Fruit fly (Drosophila melanogaster) Kc167 (cell line): ENCODE data around the gene bdwf.

ENCODE experiments used
- Myc ChIP-seq: fragments of >200 bp; optimal IDR thresholded peaks from 2 replicates; lab custom pipeline; 2017; ENCODE audit warnings: missing external identifiers
- Sin3A ChIP-seq: fragments of >200 bp; optimal IDR thresholded peaks from 2 replicates; lab custom pipeline; 2018; ENCODE audit warnings: missing external identifiers
- h ChIP-seq: fragments of >200 bp; optimal IDR thresholded peaks from 3 replicates; lab custom pipeline; 2018; ENCODE audit warnings: missing external identifiers
- insv ChIP-seq: fragments of >200 bp; optimal IDR thresholded peaks from 3 replicates; lab custom pipeline; 2018; ENCODE audit warnings: missing external identifiers
- psq ChIP-seq: fragments of >200 bp; optimal IDR thresholded peaks from 2 replicates; lab custom pipeline; 2017; ENCODE audit warnings: missing external identifiers
- ttk ChIP-seq: sonication (Bioruptor generic); optimal IDR thresholded peaks from 2 replicates; lab custom pipeline; 2017; ENCODE audit warnings: missing external identifiers

The bdwf gene

DNA sequence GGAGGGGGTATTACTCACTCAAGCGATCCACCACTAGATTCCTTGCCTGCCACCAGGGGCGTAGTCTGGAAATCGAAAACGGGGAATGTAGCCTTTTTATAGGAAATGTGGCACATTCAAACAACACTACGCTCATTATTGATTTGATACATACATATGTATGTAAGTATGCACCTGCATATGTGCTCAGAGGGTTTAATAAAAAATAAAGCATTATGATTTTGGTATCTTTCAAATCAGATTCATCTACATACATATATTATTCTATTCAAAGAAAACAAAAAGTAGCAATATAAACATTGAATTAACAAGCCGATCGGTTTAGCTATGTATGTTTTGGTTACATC is 13.9 kb upstream of the bdwf start:
- TF ChIP-seq psq (lab: Kevin White, UChicago) (no peak), Sin3A (no peak)

DNA sequence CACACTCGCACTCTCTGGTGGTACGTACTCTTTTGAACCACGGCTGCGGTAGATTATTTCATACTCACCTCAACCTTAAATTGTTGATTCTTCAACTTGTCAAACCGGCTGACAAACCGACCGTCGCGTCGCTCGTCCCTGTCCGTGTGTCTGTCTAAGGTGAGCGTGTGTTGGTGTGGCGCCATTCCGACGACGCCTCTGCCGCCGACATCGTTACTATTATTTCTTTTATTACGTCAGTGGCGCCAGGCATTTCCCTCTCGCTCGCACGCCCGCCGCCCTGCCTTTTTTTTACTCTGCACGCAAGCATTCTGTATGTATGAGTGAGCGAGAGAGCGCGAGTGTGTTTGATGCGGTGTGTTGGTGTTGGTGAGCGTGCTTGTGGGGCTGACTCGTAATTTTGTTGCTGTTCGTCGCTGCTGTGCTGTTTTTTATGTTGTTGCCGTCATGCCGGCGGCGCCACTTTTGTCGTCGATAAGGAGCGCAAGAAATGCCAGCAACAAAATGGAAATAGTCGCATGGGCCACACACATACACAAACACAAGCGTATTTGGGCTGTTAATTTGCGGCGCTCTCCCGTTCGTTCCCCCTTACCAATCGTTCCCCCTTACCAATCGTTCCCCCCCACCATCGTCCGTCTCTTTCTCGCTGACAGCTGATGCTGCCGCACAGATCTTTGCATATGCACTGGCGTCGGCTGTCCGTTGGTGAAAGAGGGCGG is 13.4 kb upstream of the bdwf start:
- TF ChIP-seq psq (lab: Kevin White, UChicago) (no peak), Myc (lab: Kevin White, UChicago) (no peak), insv (lab: Kevin White, UChicago) (no peak), ttk (no peak), h (no peak), Sin3A (no peak)

DNA sequence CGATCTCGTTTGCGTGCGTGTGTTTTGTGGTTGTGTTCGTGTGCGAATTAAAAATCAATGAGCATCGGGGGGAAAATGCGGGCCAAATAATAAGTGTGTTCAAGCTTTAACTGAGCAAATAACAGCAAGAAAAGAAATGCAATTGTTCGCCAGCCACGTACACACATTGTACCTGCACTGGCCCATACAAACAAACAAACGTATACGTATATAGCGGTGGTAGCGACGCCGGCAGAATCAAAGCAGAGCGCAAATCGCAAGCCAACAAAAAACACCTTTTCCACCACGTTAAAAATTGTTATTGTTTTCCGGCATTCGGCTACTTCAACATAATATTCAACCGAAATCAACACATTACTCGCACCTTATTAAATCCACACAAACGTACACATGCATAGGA is 11.6 kb upstream of the bdwf start:
- no peak for TF ChIP-seq insv (lab: Kevin White, UChicago)
- no peak for TF ChIP-seq Sin3A
- no peak for TF ChIP-seq h
- no peak for TF ChIP-seq Myc (lab: Kevin White, UChicago)

DNA sequence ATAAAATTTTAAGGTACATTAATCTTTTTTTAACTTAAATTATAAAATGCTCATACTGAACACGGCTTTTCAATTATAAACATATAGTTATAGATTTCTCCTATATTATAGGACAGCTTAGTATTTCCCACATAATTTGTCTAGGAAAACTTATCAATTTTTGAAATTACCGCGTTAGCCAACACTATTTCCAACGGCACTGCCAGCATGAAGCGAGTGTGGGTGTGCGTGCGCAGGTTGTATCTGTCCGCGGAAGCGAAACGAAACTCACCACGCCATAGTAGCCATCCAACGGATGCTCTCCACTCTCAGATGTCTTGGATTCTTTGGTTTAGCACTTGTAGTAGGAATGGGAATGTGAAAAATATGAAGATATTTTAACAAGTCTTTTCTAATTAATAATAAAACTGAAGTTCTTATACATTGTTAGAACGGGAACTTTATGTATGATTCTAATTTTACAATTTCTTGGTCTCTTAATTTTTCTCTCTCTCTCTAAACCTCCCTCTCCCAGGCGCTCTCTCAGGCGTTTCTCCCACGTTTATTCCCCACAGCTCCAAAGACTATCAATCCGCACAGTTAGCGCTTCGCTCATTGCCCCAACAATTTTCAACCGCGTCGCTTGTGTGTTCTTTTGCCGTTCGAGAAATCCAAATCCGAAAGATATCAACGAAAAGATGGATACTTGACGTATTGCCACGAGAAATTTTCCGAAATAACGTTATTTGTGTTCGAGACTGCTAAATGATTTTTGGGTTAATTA is 10.7 kb upstream of the bdwf start, which contains the start of gene Dad:
Gene Dad, plus strand, starts transcription at position 593 of the 763 bp plus-strand sequence.
- no peak for TF ChIP-seq psq (lab: Kevin White, UChicago)
- TF ChIP-seq h, result no peak
- TF ChIP-seq Myc (lab: Kevin White, UChicago), result no peak
- TF ChIP-seq insv (lab: Kevin White, UChicago), result no peak
- no peak for TF ChIP-seq ttk
- TF ChIP-seq Sin3A, result no peak

DNA sequence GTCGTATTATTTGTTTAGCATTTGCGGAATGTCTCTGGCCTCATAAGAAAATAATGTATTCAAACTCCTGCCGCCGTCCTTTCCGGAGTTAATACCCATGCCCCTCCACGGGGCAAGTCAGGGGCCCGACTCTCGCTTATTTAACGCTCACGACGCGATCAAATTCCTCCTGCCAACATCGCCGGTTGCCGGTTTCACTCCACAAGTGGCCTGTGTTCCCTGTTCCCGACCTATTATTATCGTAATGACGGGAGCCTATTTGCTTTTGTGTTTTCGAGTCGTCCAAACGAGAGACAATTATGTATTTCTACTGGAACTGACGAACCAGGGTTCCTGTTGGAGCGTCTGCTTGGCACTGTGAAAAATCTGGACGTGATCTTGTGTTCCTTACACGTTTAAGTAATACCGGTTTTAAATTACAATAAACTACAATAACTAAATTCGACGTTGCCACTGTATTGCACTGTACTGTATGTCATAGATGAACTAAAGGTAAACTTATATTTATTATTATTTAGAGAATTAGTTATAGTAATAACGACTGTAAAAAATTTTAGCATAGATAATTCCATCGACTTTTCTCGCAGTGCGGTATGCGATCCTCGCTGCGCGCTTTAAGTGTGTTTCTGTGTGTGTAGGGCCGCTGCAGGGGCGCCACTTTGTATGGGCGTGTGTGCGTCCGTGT is 9.7 kb upstream of the bdwf start:
- TF ChIP-seq Myc (lab: Kevin White, UChicago) (no peak), h (no peak), Sin3A (no peak), insv (lab: Kevin White, UChicago) (no peak), psq (lab: Kevin White, UChicago) (no peak), ttk (no peak)

DNA sequence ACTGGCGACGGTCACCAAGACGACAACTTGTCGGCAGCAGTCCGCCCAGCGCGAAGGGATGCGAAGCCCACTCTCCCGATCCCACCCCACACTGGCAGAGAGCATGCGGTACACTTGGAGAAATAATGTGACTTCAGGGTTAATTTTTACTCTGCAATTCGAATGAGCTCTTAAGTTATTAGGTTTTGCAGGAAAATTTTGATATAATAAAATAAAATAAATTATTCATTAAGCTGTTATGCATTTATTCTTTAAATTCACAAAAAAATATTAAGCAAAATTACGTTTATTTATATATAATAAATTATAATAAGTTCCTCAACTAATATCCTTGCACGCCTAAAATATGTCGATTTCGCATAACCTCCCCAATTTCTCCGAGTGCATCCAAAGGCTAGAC is 5.9 kb upstream of the bdwf start:
- TF ChIP-seq Myc (lab: Kevin White, UChicago) (no peak), ttk (no peak), h (no peak), psq (lab: Kevin White, UChicago) (no peak), insv (lab: Kevin White, UChicago) (no peak), Sin3A (no peak)

DNA sequence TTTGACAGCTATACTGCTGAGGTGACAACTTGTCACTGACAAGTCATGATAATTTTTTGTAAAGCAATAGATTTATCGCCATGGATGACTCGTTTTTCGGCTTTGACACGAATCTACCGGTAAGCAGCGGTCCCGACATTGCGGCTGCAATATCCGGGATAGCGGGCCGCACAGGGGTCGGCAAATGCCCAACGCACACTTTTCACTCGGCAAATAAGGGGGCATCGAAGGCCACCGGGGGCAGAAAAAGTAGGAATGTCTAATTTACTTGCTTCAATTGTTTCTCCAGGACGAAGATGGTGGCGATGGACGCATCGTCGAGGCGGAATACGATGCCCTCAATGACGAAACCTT is 611 bp upstream of the bdwf start:
- TF ChIP-seq h (no peak), psq (lab: Kevin White, UChicago) (no peak), Sin3A (no peak), insv (lab: Kevin White, UChicago) (no peak), ttk (no peak), Myc (lab: Kevin White, UChicago) (no peak)

DNA sequence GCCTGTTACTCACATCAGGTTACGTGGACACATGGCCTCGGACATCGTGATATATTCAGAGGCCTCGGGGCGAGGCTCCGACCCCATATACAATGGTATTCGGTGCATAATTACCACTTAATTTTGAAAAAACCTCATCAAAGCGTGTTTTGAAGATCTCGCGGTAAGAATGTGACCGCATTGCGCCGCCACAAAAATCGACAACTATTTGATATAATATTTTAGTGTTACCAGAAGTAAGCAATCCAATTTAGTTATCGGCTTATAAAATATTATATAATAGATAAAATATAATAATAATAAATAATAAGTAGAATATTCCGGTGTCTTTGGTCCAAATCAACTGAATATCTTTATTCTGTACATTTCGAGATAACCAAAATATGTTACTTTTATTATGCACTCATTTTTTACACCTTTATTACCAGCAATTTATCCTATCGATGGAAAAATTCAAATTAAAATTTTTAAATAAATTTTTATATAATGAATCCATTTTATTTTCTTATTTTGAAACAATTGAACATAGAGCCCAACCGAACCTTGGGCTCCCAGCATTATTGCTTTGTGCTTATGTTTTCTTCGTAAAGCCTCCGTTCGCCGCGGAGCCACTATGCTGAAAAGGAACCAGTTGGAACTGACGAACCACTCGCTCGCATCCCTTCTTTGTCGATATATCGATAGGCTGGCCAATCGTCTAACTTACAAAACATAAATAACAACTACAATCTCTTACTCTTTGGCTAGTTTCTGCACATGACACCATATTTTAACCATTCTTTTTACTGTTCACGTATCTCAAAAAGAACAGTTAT is 2.7 kb downstream of the bdwf start, which contains the start of the genes CG18213 and Trm7-32:
Gene CG18213, minus strand, starts transcription at position 211 of the 815 bp plus-strand sequence.
Gene Trm7-32, plus strand, starts transcription at position 690 of the 815 bp plus-strand sequence.
- TF ChIP-seq ttk, result no peak
- TF ChIP-seq insv (lab: Kevin White, UChicago), result no peak
- no peak for TF ChIP-seq Sin3A
- no peak for TF ChIP-seq h
- no peak for TF ChIP-seq Myc (lab: Kevin White, UChicago)
- no peak for TF ChIP-seq psq (lab: Kevin White, UChicago)

DNA sequence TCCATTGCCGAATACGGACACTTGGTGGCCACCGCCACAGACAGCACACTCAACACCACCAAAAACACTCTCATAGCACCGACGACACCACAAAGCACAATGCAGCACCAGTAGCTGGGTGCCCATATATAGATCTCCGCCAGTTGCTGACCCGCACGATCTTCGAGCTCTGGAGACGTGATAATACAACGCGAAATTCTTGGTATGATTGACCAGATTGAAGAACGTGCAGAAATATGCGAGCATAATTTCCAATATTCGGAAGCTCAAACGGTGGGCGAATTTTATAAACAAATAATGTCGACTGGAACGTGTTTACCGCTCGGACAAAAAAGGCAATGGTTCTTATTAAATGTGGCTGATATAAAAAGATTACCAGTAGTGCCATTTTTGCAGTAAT is 7.0 kb downstream of the bdwf start, which contains the start of gene CG4009:
Gene CG4009, minus strand, starts transcription at position 101 of the 400 bp plus-strand sequence.
- no peak for TF ChIP-seq psq (lab: Kevin White, UChicago)

DNA sequence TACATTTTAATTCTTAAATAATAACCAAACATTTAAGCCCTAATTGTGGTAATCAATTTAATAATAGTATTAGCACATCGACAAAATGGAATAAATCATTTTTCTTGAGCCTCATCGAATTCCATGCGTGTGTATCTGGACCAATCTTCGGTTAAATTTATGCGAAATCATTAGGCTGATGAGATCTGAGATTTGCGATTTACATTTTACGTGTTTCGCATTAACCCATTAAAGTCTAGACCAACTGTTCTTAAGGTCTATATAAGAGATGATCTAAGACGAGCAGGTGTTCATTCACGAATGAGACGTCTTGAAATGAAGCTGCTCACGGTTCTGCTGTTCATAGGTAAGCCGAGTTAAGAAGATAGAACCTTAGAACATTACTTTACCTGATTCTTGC is 11.4 kb downstream of the bdwf start, which contains the start of gene CG31268:
Gene CG31268, plus strand, starts transcription at position 301 of the 400 bp plus-strand sequence.
- TF ChIP-seq Myc (lab: Kevin White, UChicago) (no peak), h (no peak), ttk (no peak), Sin3A (no peak), insv (lab: Kevin White, UChicago) (no peak), psq (lab: Kevin White, UChicago) (no peak)

DNA sequence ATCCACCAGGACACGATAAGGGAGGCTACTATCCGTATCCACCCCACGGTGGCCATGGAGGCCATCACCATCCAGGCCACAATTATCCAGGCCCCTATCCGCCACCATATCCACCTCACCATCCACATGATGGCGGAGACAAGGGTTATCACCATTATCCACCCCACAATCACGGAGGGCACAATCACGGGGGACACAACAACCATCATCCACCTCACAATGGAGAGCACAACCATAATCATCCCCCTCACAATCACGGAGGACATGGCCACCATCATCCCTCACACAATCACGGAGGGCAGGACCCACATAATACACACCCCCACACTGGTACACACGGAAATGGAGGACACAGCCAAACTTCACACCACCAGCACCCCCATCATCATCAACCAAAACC is 13.1 kb downstream of the bdwf start:
- TF ChIP-seq ttk (no peak), Sin3A (no peak), Myc (lab: Kevin White, UChicago) (no peak), insv (lab: Kevin White, UChicago) (no peak), h (no peak), psq (lab: Kevin White, UChicago) (no peak)

DNA sequence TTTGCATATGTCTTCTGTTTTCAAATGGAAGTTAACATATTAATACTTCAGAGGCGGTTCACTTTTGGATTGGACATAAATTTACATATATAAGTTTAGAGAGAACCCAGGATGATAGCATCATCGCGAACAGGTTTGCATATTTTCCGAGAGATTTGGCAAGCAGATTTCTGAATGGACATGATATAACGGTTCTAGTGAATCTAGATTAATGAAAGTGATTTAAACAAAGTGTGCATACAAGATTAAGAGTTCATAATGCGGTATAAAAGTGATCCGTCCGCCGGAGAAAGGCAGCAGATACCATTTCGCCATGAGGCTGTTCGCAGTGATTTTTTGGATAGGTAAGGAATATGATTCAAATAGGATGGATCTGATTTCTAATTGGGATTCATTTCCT is 14.5 kb downstream of the bdwf start, which contains the start of gene CG5225:
Gene CG5225, plus strand, starts transcription at position 301 of the 400 bp plus-strand sequence.
- TF ChIP-seq ttk, result no peak
- no peak for TF ChIP-seq psq (lab: Kevin White, UChicago)
- TF ChIP-seq insv (lab: Kevin White, UChicago), result no peak
- no peak for TF ChIP-seq h
- no peak for TF ChIP-seq Myc (lab: Kevin White, UChicago)
- TF ChIP-seq Sin3A, result no peak
